Fruit fly (Drosophila melanogaster): ENCODE results near the gene KrT95D.

The KrT95D gene

dm6 chr3R:24007775-24008506, 23.7 kb downstream of the KrT95D start (continued):
- no peak for TF ChIP-seq gfzf (GFP tag; optimal IDR thresholded peaks at IDR 0.05)
- no peak for TF ChIP-seq Scr (GFP tag; IDR thresholded peaks at IDR 0.05; ENCODE audit: partially characterized antibody)
- TF ChIP-seq Dfd (GFP tag; optimal IDR thresholded peaks at IDR 0.05) = no peak
- no peak for TF ChIP-seq hth (optimal IDR thresholded peaks at IDR 0.05)
- TF ChIP-seq pita (GFP tag; optimal IDR thresholded peaks at IDR 0.05) = no peak
- no peak for TF ChIP-seq salm (tag; optimal IDR thresholded peaks at IDR 0.05)
- TF ChIP-seq Ravus (GFP tag; IDR thresholded peaks at IDR 0.05) = no peak
- TF ChIP-seq ara (GFP tag; IDR thresholded peaks at IDR 0.05) = no peak
- TF ChIP-seq CG10959 (GFP tag; IDR thresholded peaks at IDR 0.05) = no peak
- TF ChIP-seq Poxn (GFP tag; IDR thresholded peaks at IDR 0.05) = no peak
- TF ChIP-seq B-H1 (GFP tag; IDR thresholded peaks at IDR 0.05) = no peak
- no peak for TF ChIP-seq al (GFP tag; IDR thresholded peaks at IDR 0.05)
- no peak for TF ChIP-seq luna (GFP tag; optimal IDR thresholded peaks at IDR 0.05)
- no peak for TF ChIP-seq CG12071 (GFP tag; optimal IDR thresholded peaks at IDR 0.05)
- no peak for TF ChIP-seq CG4360 (GFP tag; IDR thresholded peaks at IDR 0.05)
- no peak for TF ChIP-seq CG3065 (GFP tag; optimal IDR thresholded peaks at IDR 0.05)
- TF ChIP-seq BEAF-32 (GFP tag; optimal IDR thresholded peaks at IDR 0.05) = no peak
- no peak for TF ChIP-seq trh (GFP tag; optimal IDR thresholded peaks at IDR 0.05)
- TF ChIP-seq CG8478 (optimal IDR thresholded peaks at IDR 0.05) = no peak
- TF ChIP-seq fd102C (GFP tag; optimal IDR thresholded peaks at IDR 0.05) = no peak
- peak; percentile 32 for TF ChIP-seq Asciz (GFP tag; optimal IDR thresholded peaks at IDR 0.05)
- no peak for TF ChIP-seq Fer2 (tag; optimal IDR thresholded peaks at IDR 0.05)
- no peak for TF ChIP-seq lmd (GFP tag; IDR thresholded peaks at IDR 0.05)
- no peak for TF ChIP-seq dati (GFP tag; IDR thresholded peaks at IDR 0.05)
- no peak for TF ChIP-seq fru (optimal IDR thresholded peaks at IDR 0.05)
- no peak for TF ChIP-seq CG7372 (GFP tag; IDR thresholded peaks at IDR 0.05)
- no peak for TF ChIP-seq hkb (optimal IDR thresholded peaks at IDR 0.05)
- no peak for TF ChIP-seq hkb (GFP tag; IDR thresholded peaks at IDR 0.05)
- TF ChIP-seq Sox100B (GFP tag; optimal IDR thresholded peaks at IDR 0.05) = peak; percentile 45
- no peak for TF ChIP-seq Rx (GFP tag; IDR thresholded peaks at IDR 0.05)
- no peak for TF ChIP-seq Mes4 (GFP tag; optimal IDR thresholded peaks at IDR 0.05)
- no peak for TF ChIP-seq CG2116 (GFP tag; optimal IDR thresholded peaks at IDR 0.05)
- TF ChIP-seq CG6854 (GFP tag; optimal IDR thresholded peaks at IDR 0.05) = peak; percentile 2
- TF ChIP-seq CG6765 (GFP tag; optimal IDR thresholded peaks at IDR 0.05) = no peak
- no peak for TF ChIP-seq Dll (GFP tag; IDR thresholded peaks at IDR 0.05; ENCODE audit: partially characterized antibody)
- TF ChIP-seq CG32772 (GFP tag; IDR thresholded peaks at IDR 0.05) = no peak
- TF ChIP-seq CG4282 (GFP tag; optimal IDR thresholded peaks at IDR 0.05) = no peak
- no peak for TF ChIP-seq dimm (GFP tag; IDR thresholded peaks at IDR 0.05)
- TF ChIP-seq CG7963 (GFP tag; IDR thresholded peaks at IDR 0.05; ENCODE audit: partially characterized antibody) = no peak
- no peak for TF ChIP-seq CG7928 (GFP tag; optimal IDR thresholded peaks at IDR 0.05)
- no peak for TF ChIP-seq Ets97D (GFP tag; optimal IDR thresholded peaks at IDR 0.05)
- no peak for TF ChIP-seq CG12236 (GFP tag; optimal IDR thresholded peaks at IDR 0.05)
- TF ChIP-seq CG17568 (GFP tag; optimal IDR thresholded peaks at IDR 0.05) = no peak
- TF ChIP-seq chn (GFP tag; optimal IDR thresholded peaks at IDR 0.05) = no peak
- TF ChIP-seq CG5245 (GFP tag; optimal IDR thresholded peaks at IDR 0.05) = no peak
- TF ChIP-seq CG7987 (GFP tag; optimal IDR thresholded peaks at IDR 0.05) = no peak
- no peak for TF ChIP-seq CG33213 (GFP tag; optimal IDR thresholded peaks at IDR 0.05)
- no peak for TF ChIP-seq CG31365 (tag; optimal IDR thresholded peaks at IDR 0.05)
- TF ChIP-seq CG17328 (GFP tag; IDR thresholded peaks at IDR 0.05) = no peak
- peak; percentile 13 for TF ChIP-seq unpg (GFP tag; optimal IDR thresholded peaks at IDR 0.05)
- no peak for TF ChIP-seq Hsf (GFP tag; optimal IDR thresholded peaks at IDR 0.05)
- TF ChIP-seq sima (GFP tag; optimal IDR thresholded peaks at IDR 0.05) = no peak
- TF ChIP-seq her (GFP tag; optimal IDR thresholded peaks at IDR 0.05) = no peak

All from whole organism, embryonic.